Worm (Caenorhabditis elegans) whole organism, L3 larva: Measurements from ENCODE around the gene grl-2.

Experiments used
- elt-2 ChIP-seq: sonication (generic microtip); optimal IDR thresholded peaks from 2 replicates; lab custom pipeline; 2016; ENCODE audit warnings: missing genetic modification reagents, mild to moderate bottlenecking, missing genetic modification characterization, missing compliant biosample characterization
- nhr-23 ChIP-seq: fragments of 150-350 bp; optimal IDR thresholded peaks from 2 replicates; lab custom pipeline; 2014; ENCODE audit warnings: missing biosample characterization, missing genetic modification reagents, missing genetic modification characterization

Gene grl-2

DNA sequence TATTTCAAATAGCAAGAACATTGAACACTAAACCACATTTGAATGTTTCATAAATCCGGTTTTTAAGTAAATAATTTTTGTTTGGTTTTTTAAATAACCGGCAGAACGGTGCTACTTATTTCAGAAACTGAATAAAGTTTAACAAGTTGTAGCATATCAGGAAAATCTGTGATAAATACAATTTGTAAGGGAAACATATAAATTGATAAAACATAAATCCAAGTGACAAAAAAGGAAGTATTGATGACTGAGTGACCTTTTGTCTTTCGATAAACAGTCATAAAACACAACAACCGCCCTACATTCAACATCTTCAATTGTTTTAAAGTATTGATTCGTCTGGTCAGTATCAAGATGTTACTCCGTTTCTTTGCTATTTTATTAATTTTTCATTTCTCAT is 50.4 kb downstream of the grl-2 start, which contains the start of gene far-5:
Gene far-5 (plus strand): TSS at position 301 of the 400 bp plus-strand sequence.
- TF ChIP-seq elt-2 (tag; lab: Kevin White, UChicago) (no peak), nhr-23 (tag; lab: Kevin White, UChicago) (peak; percentile 2)
